Worm (Caenorhabditis elegans) whole organism, L1 larva: ENCODE results near the gene rnp-3.

Experiments
- ama-1 ChIP-seq: fragments of 150-350 bp; optimal IDR thresholded peaks from 2 replicates; lab custom pipeline; 2014
- ceh-8 ChIP-seq: fragments of 200-800 bp; sonication (Bioruptor generic); optimal IDR thresholded peaks from 2 replicates; lab custom pipeline; 2018; ENCODE audit warnings: mild to moderate bottlenecking, missing genetic modification characterization, moderate library complexity, missing compliant biosample characterization
- lin-13 ChIP-seq: fragments of 150-350 bp; optimal IDR thresholded peaks from 2 replicates; lab custom pipeline; 2014; ENCODE audit warnings: missing biosample characterization, missing genetic modification reagents, missing genetic modification characterization
- lin-35 ChIP-seq, 2 experiments: fragments of 150-350 bp; optimal IDR thresholded peaks; 2 replicates each; lab custom pipeline; 2014; ENCODE audit warnings: missing biosample characterization in 2 of 2, missing genetic modification characterization in 2 of 2, missing genetic modification reagents in 2 of 2
- lsy-2 ChIP-seq, 2 experiments: fragments of 150-350 bp; optimal IDR thresholded peaks; 2 replicates each; lab custom pipeline; 2014; ENCODE audit warnings: missing biosample characterization in 2 of 2, missing genetic modification characterization in 2 of 2
- snpc-4 ChIP-seq: fragments of 150-350 bp; optimal IDR thresholded peaks from 2 replicates; lab custom pipeline; 2014; ENCODE audit warnings: missing biosample characterization, missing genetic modification characterization
- unc-86 ChIP-seq: sonication (generic microtip); optimal IDR thresholded peaks from 2 replicates; lab custom pipeline; 2016; ENCODE audit warnings: missing genetic modification characterization, missing compliant biosample characterization
- ztf-4 ChIP-seq: fragments of 150-350 bp; optimal IDR thresholded peaks from 2 replicates; lab custom pipeline; 2014; ENCODE audit warnings: missing biosample characterization, missing genetic modification characterization

- peak; percentile 65 to 66 for TF ChIP-seq lin-35 (GFP tag; optimal IDR thresholded peaks at IDR 0.05; lab: Kevin White, UChicago)
- TF ChIP-seq snpc-4 (tag; lab: Kevin White, UChicago): peak; percentile 28
- TF ChIP-seq unc-86 (tag; lab: Kevin White, UChicago): no peak
- no peak for TF ChIP-seq ama-1 (lab: Kevin White, UChicago)
- no peak for TF ChIP-seq ceh-8 (GFP tag; lab: Kevin White, UChicago)
- TF ChIP-seq ztf-4 (tag; lab: Kevin White, UChicago): no peak
- TF ChIP-seq lsy-2 (tag; optimal IDR thresholded peaks at IDR 0.05; lab: Kevin White, UChicago): peak; percentile 76 to 79
- no peak for TF ChIP-seq lin-13 (GFP tag; lab: Kevin White, UChicago)
These were observed 2.2 kb upstream of the rnp-3 start, which contains the start of the genes K08D10.13 and rnp-2 for ce11 chrIV:4171531-4172163.
